Worm (Caenorhabditis elegans): ENCODE measurements around the gene C05D9.7.

The C05D9.7 gene

DNA sequence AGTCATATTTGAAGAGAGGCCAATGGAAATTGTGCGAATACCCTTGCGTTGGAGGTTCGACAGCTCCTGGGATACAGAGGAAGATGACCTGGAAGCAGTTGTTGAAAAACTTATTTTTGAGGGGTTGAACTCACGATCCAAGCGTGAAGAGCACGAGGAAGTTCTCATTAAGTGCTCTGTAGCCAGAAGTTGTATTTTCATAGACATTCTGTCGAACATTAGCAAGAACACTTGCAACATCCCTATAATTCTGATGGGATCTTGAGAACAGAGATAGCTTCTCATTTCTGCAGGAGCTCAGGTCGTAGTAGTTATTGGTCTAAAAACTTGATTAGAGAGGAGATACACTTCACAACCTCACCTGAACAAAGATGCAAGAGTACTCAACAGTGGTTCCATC, 22.4 kb upstream of the C05D9.7 start:
- no peak for TF ChIP-seq nhr-77 (tag; optimal IDR thresholded peaks at IDR 0.05)
- TF ChIP-seq fkh-2 (tag; optimal IDR thresholded peaks at IDR 0.05), result no peak
- TF ChIP-seq eor-1 (tag; optimal IDR thresholded peaks at IDR 0.05), result no peak
- no peak for TF ChIP-seq daf-12 (tag; optimal IDR thresholded peaks at IDR 0.05)
- no peak for TF ChIP-seq lin-39 (tag; optimal IDR thresholded peaks at IDR 0.05)
- TF ChIP-seq unc-39 (tag; optimal IDR thresholded peaks at IDR 0.05), result no peak
- TF ChIP-seq hmg-11 (tag; optimal IDR thresholded peaks at IDR 0.05), result no peak
- no peak for TF ChIP-seq egl-5 (tag; optimal IDR thresholded peaks at IDR 0.05)
- no peak for TF ChIP-seq mdl-1 (tag; optimal IDR thresholded peaks at IDR 0.05)
- TF ChIP-seq elt-1 (tag; optimal IDR thresholded peaks at IDR 0.05), result no peak
- no peak for TF ChIP-seq nhr-43 (tag; optimal IDR thresholded peaks at IDR 0.05; ENCODE audit: poor library complexity, severe bottlenecking)
- TF ChIP-seq nhr-67 (tag; optimal IDR thresholded peaks at IDR 0.05), result no peak
- TF ChIP-seq ceh-9 (tag; optimal IDR thresholded peaks at IDR 0.05), result no peak
- no peak for TF ChIP-seq pha-4 (tag; optimal IDR thresholded peaks at IDR 0.05)
- TF ChIP-seq nfya-1 (tag; optimal IDR thresholded peaks at IDR 0.05; ENCODE audit: insufficient read depth), result no peak
- no peak for TF ChIP-seq tbx-2 (tag; optimal IDR thresholded peaks at IDR 0.05)
- no peak for TF ChIP-seq ZK546.5 (tag; optimal IDR thresholded peaks at IDR 0.05)
- TF ChIP-seq nhr-12 (tag; optimal IDR thresholded peaks at IDR 0.05), result no peak
- no peak for TF ChIP-seq lin-15B (tag; optimal IDR thresholded peaks at IDR 0.05)

DNA sequence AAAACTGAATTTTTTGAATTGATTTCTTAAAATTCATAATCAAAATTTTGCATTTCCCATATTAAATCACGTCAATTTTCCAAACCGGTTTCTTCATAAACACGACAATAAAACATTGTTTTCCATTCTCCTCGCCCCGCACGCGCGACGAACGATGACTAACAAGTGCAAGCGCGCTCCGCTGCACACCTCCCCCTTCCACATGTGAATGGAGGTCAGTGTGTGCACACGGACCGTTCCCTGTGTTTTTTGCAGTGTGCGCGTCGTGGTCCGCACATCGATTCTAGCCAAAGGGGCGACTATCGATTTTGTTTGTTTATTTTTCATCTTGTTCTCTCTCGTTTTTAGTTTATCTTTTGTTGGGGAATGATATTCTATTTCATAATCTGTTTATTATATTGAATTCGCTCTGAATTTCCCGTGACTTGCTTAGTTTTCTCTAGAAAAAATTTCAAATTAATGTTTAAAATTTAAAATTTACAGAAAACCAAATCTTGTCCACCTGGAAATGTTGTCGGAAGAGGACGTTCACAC, 9.4 kb upstream of the C05D9.7 start, which contains the start of gene snx-1:
snx-1 (plus strand) TSS at position 484 of the 534 bp plus-strand sequence.
- TF ChIP-seq nfya-1 (tag; optimal IDR thresholded peaks at IDR 0.05; ENCODE audit: insufficient read depth) (peak; percentile 41), nhr-25 (tag; optimal IDR thresholded peaks at IDR 0.05) (peak; percentile 74), nhr-67 (tag; optimal IDR thresholded peaks at IDR 0.05) (no peak), fkh-2 (tag; optimal IDR thresholded peaks at IDR 0.05) (no peak), mdl-1 (tag; optimal IDR thresholded peaks at IDR 0.05) (peak; percentile 0), nhr-11 (tag; optimal IDR thresholded peaks at IDR 0.05) (no peak), eor-1 (tag; optimal IDR thresholded peaks at IDR 0.05) (no peak), elt-1 (tag; optimal IDR thresholded peaks at IDR 0.05) (no peak), nhr-237 (tag; optimal IDR thresholded peaks at IDR 0.05) (no peak), nhr-12 (tag; optimal IDR thresholded peaks at IDR 0.05) (no peak), ceh-28 (tag; optimal IDR thresholded peaks at IDR 0.05) (peak; percentile 9), nhr-43 (tag; optimal IDR thresholded peaks at IDR 0.05; ENCODE audit: poor library complexity, severe bottlenecking) (peak; percentile 38), ZK546.5 (tag; optimal IDR thresholded peaks at IDR 0.05) (no peak), nhr-28 (tag; optimal IDR thresholded peaks at IDR 0.05) (no peak), elt-2 (tag; optimal IDR thresholded peaks at IDR 0.05) (peak; percentile 58), unc-62 (GFP tag; optimal IDR thresholded peaks at IDR 0.05) (no peak), nhr-23 (tag; optimal IDR thresholded peaks at IDR 0.05) (peak; percentile 44), egl-27 (tag; optimal IDR thresholded peaks at IDR 0.05) (no peak), lin-39 (tag; optimal IDR thresholded peaks at IDR 0.05) (peak; percentile 70), mml-1 (tag; optimal IDR thresholded peaks at IDR 0.05) (no peak), fkh-10 (GFP tag; optimal IDR thresholded peaks at IDR 0.05) (no peak), lin-15B (tag; optimal IDR thresholded peaks at IDR 0.05) (peak; percentile 57), skn-1 (tag; optimal IDR thresholded peaks at IDR 0.05) (peak; percentile 34), ztf-11 (tag; optimal IDR thresholded peaks at IDR 0.05) (no peak), snpc-4 (tag; optimal IDR thresholded peaks at IDR 0.05) (peak; percentile 47), pha-4 (tag; optimal IDR thresholded peaks at IDR 0.05) (peak; percentile 64), hmg-11 (tag; optimal IDR thresholded peaks at IDR 0.05) (peak; percentile 65), ceh-16 (tag; optimal IDR thresholded peaks at IDR 0.05) (no peak), ztf-4 (tag; optimal IDR thresholded peaks at IDR 0.05) (no peak), nhr-77 (tag; optimal IDR thresholded peaks at IDR 0.05) (no peak), lsy-12 (tag; optimal IDR thresholded peaks at IDR 0.05) (no peak), unc-39 (tag; optimal IDR thresholded peaks at IDR 0.05) (no peak), nhr-76 (tag; optimal IDR thresholded peaks at IDR 0.05) (no peak), ceh-82 (tag; optimal IDR thresholded peaks at IDR 0.05) (no peak), fos-1 (tag; optimal IDR thresholded peaks at IDR 0.05) (peak; percentile 10), R02D3.7 (tag; optimal IDR thresholded peaks at IDR 0.05) (no peak), sea-2 (GFP tag; optimal IDR thresholded peaks at IDR 0.05) (no peak), ceh-9 (tag; optimal IDR thresholded peaks at IDR 0.05) (no peak), aly-2 (tag; optimal IDR thresholded peaks at IDR 0.05) (no peak), jun-1 (tag; optimal IDR thresholded peaks at IDR 0.05) (peak; percentile 61), egl-5 (tag; optimal IDR thresholded peaks at IDR 0.05) (peak; percentile 47), daf-12 (tag; optimal IDR thresholded peaks at IDR 0.05) (no peak), tbx-2 (tag; optimal IDR thresholded peaks at IDR 0.05) (no peak), elt-3 (tag; optimal IDR thresholded peaks at IDR 0.05) (no peak), ama-1 (optimal IDR thresholded peaks at IDR 0.05) (no peak), pqm-1 (tag; optimal IDR thresholded peaks at IDR 0.05) (peak; percentile 20), zag-1 (tag; optimal IDR thresholded peaks at IDR 0.05) (no peak)
